Worm (Caenorhabditis elegans): Measurements from ENCODE around the gene zip-9.

DNA sequence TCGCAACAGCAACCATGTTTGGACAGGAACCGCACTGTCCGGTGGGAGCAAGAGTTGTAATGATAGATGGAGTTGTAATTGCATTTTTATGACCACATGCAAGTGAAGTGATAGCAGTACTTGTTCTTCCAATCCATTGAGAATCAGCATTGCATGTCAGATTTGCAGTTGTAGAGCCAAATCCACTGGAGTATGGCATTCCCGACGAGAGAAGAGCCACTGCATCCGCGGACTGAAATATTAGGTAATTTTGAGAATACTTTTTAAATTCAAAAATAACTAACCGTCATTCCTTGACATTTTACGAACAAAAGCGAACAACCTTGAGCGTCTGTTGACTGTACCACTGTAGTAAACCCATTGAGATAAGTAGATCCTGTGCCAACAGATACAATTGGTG is 32.8 kb downstream of the zip-9 start:
- TF ChIP-seq ceh-24 (tag; optimal IDR thresholded peaks at IDR 0.05): no peak
- TF ChIP-seq rnt-1 (tag; optimal IDR thresholded peaks at IDR 0.05): no peak
- TF ChIP-seq ceh-14 (tag; optimal IDR thresholded peaks at IDR 0.05): no peak
- no peak for TF ChIP-seq pha-2 (tag; optimal IDR thresholded peaks at IDR 0.05)
- TF ChIP-seq sdc-2 (tag; optimal IDR thresholded peaks at IDR 0.05): no peak
- TF ChIP-seq ama-1 (optimal IDR thresholded peaks at IDR 0.05): no peak
- no peak for TF ChIP-seq elt-2 (tag; optimal IDR thresholded peaks at IDR 0.05)
- TF ChIP-seq ets-4 (tag; optimal IDR thresholded peaks at IDR 0.05): no peak

Measured in whole organism, late embryonic.